Fruit fly (Drosophila melanogaster) whole organism, embryonic: ENCODE measurements around the gene slif.

Experiments used
- Abd-B ChIP-seq: fragments of 200-800 bp; sonication (Bioruptor generic); optimal IDR thresholded peaks from 2 replicates; lab custom pipeline; 2018; ENCODE audit warnings: missing biosample characterization, mild to moderate bottlenecking, missing genetic modification characterization, moderate library complexity
- CG11695 ChIP-seq: fragments of 200-800 bp; sonication (Bioruptor generic); IDR thresholded peaks from 3 replicates; pipeline ENCODE4 v1.3.6; 2022; ENCODE audit warnings: missing biosample characterization, missing genetic modification characterization
- CG11723 ChIP-seq: fragments of 200-800 bp; sonication (Bioruptor generic); optimal IDR thresholded peaks from 2 replicates; lab custom pipeline; 2017; ENCODE audit warnings: missing biosample characterization, mild to moderate bottlenecking, missing genetic modification characterization
- CG12391 ChIP-seq: fragments of 200-800 bp; sonication (Bioruptor generic); optimal IDR thresholded peaks from 3 replicates; lab custom pipeline; 2018; ENCODE audit warnings: missing biosample characterization, mild to moderate bottlenecking, missing genetic modification characterization, moderate library complexity
- CG14014 ChIP-seq: fragments of 200-800 bp; sonication (Bioruptor generic); IDR thresholded peaks from 2 replicates; pipeline ENCODE4 v1.3.6; 2022; ENCODE audit warnings: missing biosample characterization, missing genetic modification characterization
- CG1647 ChIP-seq: fragments of 200-800 bp; sonication (Bioruptor generic); optimal IDR thresholded peaks from 3 replicates; lab custom pipeline; 2016; ENCODE audit warnings: missing biosample characterization, missing genetic modification characterization
- CG17361 ChIP-seq: fragments of 200-800 bp; sonication (Bioruptor generic); IDR thresholded peaks from 3 replicates; pipeline ENCODE4 v1.3.6; 2022; ENCODE audit warnings: missing biosample characterization, missing genetic modification characterization
- CG18764 ChIP-seq: fragments of 200-800 bp; sonication (Bioruptor generic); optimal IDR thresholded peaks from 3 replicates; lab custom pipeline; 2016; ENCODE audit warnings: missing biosample characterization, missing genetic modification characterization
- CG2116 ChIP-seq: fragments of 200-800 bp; sonication (Bioruptor generic); optimal IDR thresholded peaks from 3 replicates; lab custom pipeline; 2018; ENCODE audit warnings: missing biosample characterization, mild to moderate bottlenecking, missing genetic modification characterization
- CG32767 ChIP-seq: fragments of 200-800 bp; sonication (Bioruptor generic); IDR thresholded peaks from 2 replicates; pipeline ENCODE4 v1.3.6; 2022; ENCODE audit warnings: missing biosample characterization, missing genetic modification characterization
- CG33213 ChIP-seq: fragments of 200-800 bp; sonication (Bioruptor generic); optimal IDR thresholded peaks from 3 replicates; lab custom pipeline; 2016; ENCODE audit warnings: missing biosample characterization, missing genetic modification characterization
- CG34376 ChIP-seq: fragments of 200-800 bp; sonication (Bioruptor generic); optimal IDR thresholded peaks from 2 replicates; lab custom pipeline; 2018; ENCODE audit warnings: missing biosample characterization, mild to moderate bottlenecking, missing genetic modification characterization
- CG4820 ChIP-seq: fragments of 200-800 bp; sonication (Bioruptor generic); optimal IDR thresholded peaks from 3 replicates; lab custom pipeline; 2016; ENCODE audit warnings: missing biosample characterization, missing genetic modification characterization
- CG8478 ChIP-seq: fragments of >200 bp; optimal IDR thresholded peaks from 2 replicates; lab custom pipeline; 2018
- CTCF ChIP-seq: fragments of 200-800 bp; sonication (Bioruptor generic); optimal IDR thresholded peaks from 2 replicates; lab custom pipeline; 2017; ENCODE audit warnings: missing biosample characterization, mild to moderate bottlenecking, missing genetic modification characterization, moderate library complexity
- D19A ChIP-seq: fragments of 200-800 bp; optimal IDR thresholded peaks from 3 replicates; lab custom pipeline; 2019; ENCODE audit warnings: missing biosample characterization, mild to moderate bottlenecking, missing genetic modification characterization, moderate library complexity
- Eip74EF ChIP-seq, 2 experiments: fragments of 200-800 bp in 1 of 2; fragments of >200 bp in 1 of 2; sonication (Bioruptor generic) in 1 of 2; optimal IDR thresholded peaks; 2 replicates each; lab custom pipeline; 2017 to 2019; ENCODE audit warnings: missing biosample characterization in 2 of 2, missing genetic modification characterization in 2 of 2, mild to moderate bottlenecking in 1 of 2, moderate library complexity in 1 of 2
- Hmr ChIP-seq: fragments of 200-800 bp; sonication (Bioruptor generic); optimal IDR thresholded peaks from 3 replicates; lab custom pipeline; 2017; ENCODE audit warnings: mild to moderate bottlenecking, missing biosample characterization, missing genetic modification reagents, missing genetic modification characterization
- Lhr ChIP-seq: fragments of 200-800 bp; sonication (Bioruptor generic); optimal IDR thresholded peaks from 3 replicates; lab custom pipeline; 2017; ENCODE audit warnings: mild to moderate bottlenecking, missing biosample characterization, missing genetic modification reagents, missing genetic modification characterization
- Med ChIP-seq: fragments of 200-800 bp; sonication (Bioruptor generic); peaks from one replicate; lab custom pipeline; 2016; ENCODE audit warnings: missing biosample characterization, missing genetic modification characterization, mild to moderate bottlenecking, inconsistent platforms, moderate library complexity
- NFAT ChIP-seq: fragments of 200-800 bp; sonication (Bioruptor generic); IDR thresholded peaks from 2 replicates; pipeline ENCODE4 v1.3.6; 2022; ENCODE audit warnings: missing biosample characterization, missing genetic modification characterization
- Nf-YB ChIP-seq: fragments of 200-800 bp; sonication (Bioruptor generic); optimal IDR thresholded peaks from 3 replicates; lab custom pipeline; 2019; ENCODE audit warnings: missing biosample characterization, mild to moderate bottlenecking, missing genetic modification characterization, moderate library complexity
- Oli ChIP-seq: fragments of 200-800 bp; sonication (Bioruptor generic); optimal IDR thresholded peaks from 2 replicates; lab custom pipeline; 2018; ENCODE audit warnings: missing biosample characterization, mild to moderate bottlenecking, missing genetic modification characterization, moderate library complexity
- Pdp1 ChIP-seq, 2 experiments: fragments of 200-800 bp; sonication (Bioruptor generic); optimal IDR thresholded peaks; 3 replicates each; lab custom pipeline; 2016; ENCODE audit warnings: missing biosample characterization in 2 of 2, missing genetic modification characterization in 2 of 2, mild to moderate bottlenecking in 1 of 2, moderate library complexity in 1 of 2
- Ravus ChIP-seq: fragments of 200-800 bp; sonication (Bioruptor generic); IDR thresholded peaks from 2 replicates; pipeline ENCODE4 v1.3.6; 2022; ENCODE audit warnings: missing biosample characterization, missing genetic modification characterization
- cato ChIP-seq: fragments of 200-800 bp; sonication (Bioruptor generic); optimal IDR thresholded peaks from 2 replicates; lab custom pipeline; 2016; ENCODE audit warnings: missing biosample characterization, missing genetic modification characterization, borderline replicate concordance
- chinmo ChIP-seq: fragments of 200-800 bp; sonication (Bioruptor generic); IDR thresholded peaks from 4 replicates; pipeline ENCODE4 v1.3.6; 2022; ENCODE audit warnings: missing biosample characterization, missing genetic modification characterization; ENCODE audit not compliant: partially characterized antibody
- crol ChIP-seq: fragments of 200-800 bp; sonication (Bioruptor generic); IDR thresholded peaks from 2 replicates; pipeline ENCODE4 v1.3.6; 2022; ENCODE audit warnings: missing biosample characterization, missing genetic modification characterization
- dysf ChIP-seq: fragments of 200-800 bp; sonication (Bioruptor generic); IDR thresholded peaks from 3 replicates; pipeline ENCODE4 v1.3.6; 2022; ENCODE audit warnings: missing biosample characterization, missing genetic modification characterization
- exex ChIP-seq: fragments of 200-800 bp; sonication (Bioruptor generic); optimal IDR thresholded peaks from 4 replicates; lab custom pipeline; 2018; ENCODE audit warnings: missing biosample characterization, mild to moderate bottlenecking, missing genetic modification characterization, moderate library complexity
- eyg ChIP-seq: fragments of 200-800 bp; sonication (Bioruptor generic); optimal IDR thresholded peaks from 3 replicates; lab custom pipeline; 2016; ENCODE audit warnings: missing biosample characterization, missing genetic modification characterization
- hkb ChIP-seq, 2 experiments: fragments of 200-800 bp in 1 of 2; fragments of >200 bp in 1 of 2; sonication (Bioruptor generic) in 1 of 2; IDR thresholded peaks in 1 of 2; optimal IDR thresholded peaks in 1 of 2; 2 replicates each; pipeline versions ENCODE4 v1.3.6 to Lab custom; 2017 to 2022; ENCODE audit warnings: missing biosample characterization in 1 of 2, missing genetic modification characterization in 1 of 2
- kah ChIP-seq: fragments of 200-800 bp; sonication (Bioruptor generic); optimal IDR thresholded peaks from 2 replicates; lab custom pipeline; 2018; ENCODE audit warnings: missing biosample characterization, mild to moderate bottlenecking, missing genetic modification characterization
- lola ChIP-seq, 3 experiments: fragments of >200 bp in 2 of 3; fragments of 200-800 bp in 1 of 3; sonication (Bioruptor generic) in 1 of 3; optimal IDR thresholded peaks; 2 replicates each; lab custom pipeline; 2017 to 2019; ENCODE audit warnings: missing biosample characterization in 3 of 3, missing genetic modification characterization in 3 of 3, mild to moderate bottlenecking in 1 of 3, moderate library complexity in 1 of 3
- onecut ChIP-seq: fragments of 200-800 bp; sonication (Bioruptor generic); IDR thresholded peaks from 2 replicates; pipeline ENCODE4 v1.3.6; 2022; ENCODE audit warnings: missing biosample characterization, missing genetic modification characterization
- pfk ChIP-seq: fragments of 200-800 bp; sonication (Bioruptor generic); optimal IDR thresholded peaks from 2 replicates; lab custom pipeline; 2018; ENCODE audit warnings: missing biosample characterization, mild to moderate bottlenecking, missing genetic modification characterization, moderate library complexity
- prd ChIP-seq, 3 experiments: fragments of >200 bp in 2 of 3; fragments of 200-800 bp in 1 of 3; sonication (Bioruptor generic) in 1 of 3; optimal IDR thresholded peaks in 2 of 3; IDR thresholded peaks in 1 of 3; 2 replicates in 2 of 3; 3 replicates in 1 of 3; pipeline versions ENCODE4 v1.3.6 to Lab custom; 2017 to 2022; ENCODE audit warnings: missing biosample characterization in 1 of 3, missing genetic modification characterization in 1 of 3
- psq ChIP-seq: fragments of 200-800 bp; sonication (Bioruptor generic); optimal IDR thresholded peaks from 2 replicates; lab custom pipeline; 2017; ENCODE audit warnings: missing biosample characterization, missing genetic modification characterization
- sens ChIP-seq: fragments of 200-800 bp; sonication (Bioruptor generic); peaks from one replicate; lab custom pipeline; 2016; ENCODE audit warnings: missing biosample characterization, missing genetic modification characterization
- sr ChIP-seq: fragments of 200-800 bp; sonication (Bioruptor generic); IDR thresholded peaks from 3 replicates; pipeline ENCODE4 v1.3.6; 2022; ENCODE audit warnings: missing biosample characterization, missing genetic modification characterization
- ssp ChIP-seq: fragments of 200-800 bp; sonication (Bioruptor generic); IDR thresholded peaks from 2 replicates; pipeline ENCODE4 v1.3.6; 2022; ENCODE audit warnings: missing biosample characterization, missing genetic modification characterization
- wdn ChIP-seq: fragments of 200-800 bp; sonication (Bioruptor generic); IDR thresholded peaks from 2 replicates; pipeline ENCODE4 v1.3.6; 2022; ENCODE audit warnings: missing biosample characterization, missing genetic modification characterization
- wek ChIP-seq: fragments of 200-800 bp; sonication (Bioruptor generic); optimal IDR thresholded peaks from 3 replicates; lab custom pipeline; 2018; ENCODE audit warnings: missing biosample characterization, mild to moderate bottlenecking, missing genetic modification characterization, moderate library complexity
- zen ChIP-seq: fragments of 200-800 bp; sonication (Bioruptor generic); optimal IDR thresholded peaks from 3 replicates; lab custom pipeline; 2018; ENCODE audit warnings: missing biosample characterization, mild to moderate bottlenecking, missing genetic modification characterization, moderate library complexity

Gene slif

dm6 chr3L:22890024-22890423, 9.2 kb downstream of the slif start (continued):
- TF ChIP-seq eyg (GFP tag; lab: Kevin White, UChicago) (no peak), D19A (tag; lab: Kevin White, UChicago) (no peak), CG34376 (GFP tag; lab: Kevin White, UChicago) (peak; percentile 58)

- TF ChIP-seq wek (GFP tag; lab: Kevin White, UChicago) (no peak), chinmo (GFP tag; lab: Robert Waterston, UW) (0 out of 4 replicates have a peak, but pooled peaks have one; percentile 24), Pdp1 (GFP tag; optimal IDR thresholded peaks at IDR 0.05; lab: Kevin White, UChicago) (peak in 1 of 2 experiments; percentile 57), exex (peak; percentile 76), zen (tag; lab: Kevin White, UChicago) (no peak), psq (GFP tag; lab: Kevin White, UChicago) (no peak), CG11723 (GFP tag; lab: Kevin White, UChicago) (no peak)
- TF ChIP-seq, all 482 proteins: peak for 3
These were observed 10.2 kb downstream of the slif start for dm6 chr3L:22891009-22891408.

dm6 chr3L:22894689-22895283, 13.9 kb downstream of the slif start:
- TF ChIP-seq pfk (GFP tag; lab: Kevin White, UChicago) (peak; percentile 46), CTCF (GFP tag; lab: Kevin White, UChicago) (peak; percentile 46), kah (GFP tag; lab: Kevin White, UChicago) (no peak), crol (GFP tag; lab: Robert Waterston, UW) (peak; percentile 90), cato (no peak), chinmo (GFP tag; lab: Robert Waterston, UW) (0 out of 4 replicates have a peak, but pooled peaks have one; percentile 41), Hmr (peak; percentile 11), Abd-B (peak; percentile 37), Ravus (GFP tag; lab: Robert Waterston, UW) (no peak), CG8478 (lab: Kevin White, UChicago) (peak; percentile 90), CG17361 (peak; percentile 21; the same call in 1 of the 3 replicates), sens (GFP tag; lab: Kevin White, UChicago) (peak; percentile 25), prd (optimal IDR thresholded peaks at IDR 0.05; lab: Kevin White, UChicago) (no peak), prd (GFP tag; IDR thresholded peaks at IDR 0.05; lab: Robert Waterston, UW) (no peak), Med (GFP tag; lab: Kevin White, UChicago) (peak; percentile 60), onecut (0 out of 2 replicates have a peak, but pooled peaks have one; percentile 21), hkb (optimal IDR thresholded peaks at IDR 0.05; lab: Kevin White, UChicago) (peak; percentile 13), hkb (GFP tag; IDR thresholded peaks at IDR 0.05; lab: Robert Waterston, UW) (no peak), Lhr (GFP tag; lab: Kevin White, UChicago) (peak; percentile 35), lola (GFP tag; optimal IDR thresholded peaks at IDR 0.05; lab: Kevin White, UChicago) (peak in 1 of 3 experiments; percentile 53)

dm6 chr3L:22898444-22898843, 17.6 kb downstream of the slif start, which contains the start of gene CG11131:
Gene CG11131, plus strand, starts transcription at chr3L:22898744.
- TF ChIP-seq Nf-YB (GFP tag; lab: Kevin White, UChicago) (no peak), CG12391 (tag; lab: Kevin White, UChicago) (no peak), CG11695 (GFP tag; lab: Robert Waterston, UW) (no peak), CG33213 (no peak)
- TF ChIP-seq, all 482 proteins: peak for 0

- no peak for TF ChIP-seq NFAT (GFP tag; lab: Robert Waterston, UW)
- no peak for TF ChIP-seq CG14014 (GFP tag; lab: Robert Waterston, UW)
- TF ChIP-seq ssp (GFP tag; lab: Robert Waterston, UW), result no peak
- TF ChIP-seq CG4820 (GFP tag; lab: Kevin White, UChicago), result no peak
- no peak for TF ChIP-seq Oli (tag; lab: Kevin White, UChicago)
- TF ChIP-seq CG18764 (GFP tag; lab: Kevin White, UChicago), result no peak
- TF ChIP-seq sr (GFP tag; lab: Robert Waterston, UW), result no peak
- TF ChIP-seq CG32767, result no peak
- TF ChIP-seq dysf (GFP tag; lab: Robert Waterston, UW), result no peak
- TF ChIP-seq CG1647 (GFP tag; lab: Kevin White, UChicago), result no peak
- TF ChIP-seq CG2116 (GFP tag; lab: Kevin White, UChicago), result no peak
- no peak for TF ChIP-seq Eip74EF (GFP tag; optimal IDR thresholded peaks at IDR 0.05; lab: Kevin White, UChicago)
- no peak for TF ChIP-seq wdn
These were observed 20.8 kb downstream of the slif start, which contains the start of gene BoYb for dm6 chr3L:22901612-22902011. Gene BoYb, plus strand, starts transcription at chr3L:22901912.
